Fruit fly (Drosophila melanogaster) whole organism, embryonic: Measurements from ENCODE around the gene bor.
A peak's percentile ranks its signal among the peaks of the same experiment; 100 is the strongest.

ENCODE experiments used
- B-H2 ChIP-seq: fragments of 200-800 bp; sonication (Bioruptor generic); optimal IDR thresholded peaks from 2 replicates; lab custom pipeline; 2018; ENCODE audit warnings: missing biosample characterization, mild to moderate bottlenecking, missing genetic modification characterization
- C15 ChIP-seq: fragments of 200-800 bp; sonication (Bioruptor generic); IDR thresholded peaks from 3 replicates; pipeline ENCODE4 v1.3.6; 2022; ENCODE audit warnings: missing biosample characterization, missing genetic modification characterization
- CG10543 ChIP-seq: fragments of 200-800 bp; sonication (Bioruptor generic); optimal IDR thresholded peaks from 3 replicates; lab custom pipeline; 2017; ENCODE audit warnings: missing biosample characterization, mild to moderate bottlenecking, missing genetic modification characterization, moderate library complexity
- CG11398 ChIP-seq: fragments of 200-800 bp; sonication (Bioruptor generic); optimal IDR thresholded peaks from 2 replicates; lab custom pipeline; 2016; ENCODE audit warnings: missing biosample characterization, missing genetic modification characterization
- CG13775 ChIP-seq: fragments of 200-800 bp; sonication (Bioruptor generic); optimal IDR thresholded peaks from 3 replicates; lab custom pipeline; 2017; ENCODE audit warnings: missing biosample characterization, mild to moderate bottlenecking, missing genetic modification characterization
- CG14667 ChIP-seq: fragments of 200-800 bp; sonication (Bioruptor generic); IDR thresholded peaks from 2 replicates; pipeline ENCODE4 v1.3.6; 2022; ENCODE audit warnings: missing biosample characterization, missing genetic modification characterization
- CG15696 ChIP-seq: fragments of 200-800 bp; sonication (Bioruptor generic); optimal IDR thresholded peaks from 2 replicates; lab custom pipeline; 2019; ENCODE audit warnings: missing biosample characterization, mild to moderate bottlenecking, missing genetic modification characterization, moderate library complexity
- CG1603 ChIP-seq: fragments of 200-800 bp; sonication (Bioruptor generic); optimal IDR thresholded peaks from 2 replicates; lab custom pipeline; 2019; ENCODE audit warnings: missing biosample characterization, mild to moderate bottlenecking, missing genetic modification characterization, moderate library complexity
- CG2199 ChIP-seq: fragments of 200-800 bp; sonication (Bioruptor generic); IDR thresholded peaks from 3 replicates; pipeline ENCODE4 v1.3.6; 2022; ENCODE audit warnings: missing biosample characterization, missing genetic modification characterization
- CG3065 ChIP-seq: fragments of 200-800 bp; sonication (Bioruptor generic); optimal IDR thresholded peaks from 2 replicates; lab custom pipeline; 2016; ENCODE audit warnings: missing biosample characterization, missing genetic modification characterization
- CG31388 ChIP-seq: fragments of 200-800 bp; sonication (Bioruptor generic); optimal IDR thresholded peaks from 2 replicates; lab custom pipeline; 2016; ENCODE audit warnings: missing biosample characterization, missing genetic modification characterization
- CG3726 ChIP-seq: fragments of 200-800 bp; sonication (Bioruptor generic); IDR thresholded peaks from 3 replicates; pipeline ENCODE4, ENCODE4 v1.3.6; 2022; ENCODE audit warnings: missing biosample characterization, missing genetic modification characterization
- CG6654 ChIP-seq: fragments of 200-800 bp; sonication (Bioruptor generic); optimal IDR thresholded peaks from 2 replicates; lab custom pipeline; 2017; ENCODE audit warnings: missing biosample characterization, mild to moderate bottlenecking, missing genetic modification characterization
- CG6813 ChIP-seq: fragments of 200-800 bp; sonication (Bioruptor generic); optimal IDR thresholded peaks from 2 replicates; lab custom pipeline; 2017; ENCODE audit warnings: missing biosample characterization, missing genetic modification characterization, mild to moderate bottlenecking, moderate library complexity, missing genetic modification reagents
- CG9215 ChIP-seq: fragments of 200-800 bp; sonication (Bioruptor generic); IDR thresholded peaks from 2 replicates; pipeline ENCODE4 v1.3.6; 2022; ENCODE audit warnings: missing biosample characterization, missing genetic modification characterization
- CG9609 ChIP-seq: fragments of 200-800 bp; sonication (Bioruptor generic); optimal IDR thresholded peaks from 3 replicates; lab custom pipeline; 2016; ENCODE audit warnings: missing biosample characterization, missing genetic modification characterization
- Dll ChIP-seq: fragments of 200-800 bp; sonication (Bioruptor generic); IDR thresholded peaks from 4 replicates; pipeline ENCODE4 v1.3.6; 2022; ENCODE audit warnings: missing biosample characterization, missing genetic modification characterization; ENCODE audit not compliant: partially characterized antibody
- Dref ChIP-seq: fragments of 200-800 bp; sonication (Bioruptor generic); IDR thresholded peaks from 2 replicates; pipeline ENCODE4 v1.3.6; 2022; ENCODE audit warnings: missing biosample characterization, missing genetic modification characterization
- Hr39 ChIP-seq: fragments of >200 bp; optimal IDR thresholded peaks from 2 replicates; lab custom pipeline; 2017
- Med ChIP-seq: fragments of 200-800 bp; sonication (Bioruptor generic); peaks from one replicate; lab custom pipeline; 2016; ENCODE audit warnings: missing biosample characterization, missing genetic modification characterization, mild to moderate bottlenecking, inconsistent platforms, moderate library complexity
- Mes4 ChIP-seq: fragments of 200-800 bp; sonication (Bioruptor generic); optimal IDR thresholded peaks from 2 replicates; lab custom pipeline; 2016; ENCODE audit warnings: missing biosample characterization, missing genetic modification characterization
- NC2β ChIP-seq: fragments of 200-800 bp; sonication (Bioruptor generic); optimal IDR thresholded peaks from 2 replicates; lab custom pipeline; 2016; ENCODE audit warnings: missing biosample characterization, missing genetic modification characterization
- Pdp1 ChIP-seq, 2 experiments: fragments of 200-800 bp; sonication (Bioruptor generic); optimal IDR thresholded peaks; 3 replicates each; lab custom pipeline; 2016; ENCODE audit warnings: missing biosample characterization in 2 of 2, missing genetic modification characterization in 2 of 2, mild to moderate bottlenecking in 1 of 2, moderate library complexity in 1 of 2
- Side ChIP-seq: fragments of 200-800 bp; sonication (Bioruptor generic); optimal IDR thresholded peaks from 2 replicates; lab custom pipeline; 2016; ENCODE audit warnings: missing biosample characterization, missing genetic modification characterization
- Stat92E ChIP-seq, 3 experiments: fragments of >200 bp in 2 of 3; fragments of 200-800 bp in 1 of 3; sonication (Bioruptor generic) in 1 of 3; optimal IDR thresholded peaks; 2 replicates each; lab custom pipeline; 2017 to 2019; ENCODE audit warnings: missing biosample characterization in 3 of 3, missing genetic modification characterization in 3 of 3, mild to moderate bottlenecking in 1 of 3, moderate library complexity in 1 of 3
- Taf1 ChIP-seq: fragments of 200-800 bp; sonication (Bioruptor generic); IDR thresholded peaks from 2 replicates; pipeline ENCODE4 v1.3.6; 2022; ENCODE audit warnings: missing biosample characterization, missing genetic modification characterization
- abd-A ChIP-seq: fragments of 200-800 bp; sonication (Bioruptor generic); optimal IDR thresholded peaks from 3 replicates; lab custom pipeline; 2019; ENCODE audit warnings: missing biosample characterization, mild to moderate bottlenecking, missing genetic modification characterization, moderate library complexity
- ato ChIP-seq: fragments of 200-800 bp; sonication (Bioruptor generic); IDR thresholded peaks from 2 replicates; pipeline ENCODE4 v1.3.6; 2022; ENCODE audit warnings: missing biosample characterization, missing genetic modification characterization; ENCODE audit not compliant: partially characterized antibody
- cas ChIP-seq: fragments of 200-800 bp; sonication (Bioruptor generic); IDR thresholded peaks from 2 replicates; pipeline ENCODE4 v1.3.6; 2022; ENCODE audit warnings: missing biosample characterization, missing genetic modification characterization
- chinmo ChIP-seq: fragments of 200-800 bp; sonication (Bioruptor generic); IDR thresholded peaks from 4 replicates; pipeline ENCODE4 v1.3.6; 2022; ENCODE audit warnings: missing biosample characterization, missing genetic modification characterization; ENCODE audit not compliant: partially characterized antibody
- dimm ChIP-seq: fragments of 200-800 bp; sonication (Bioruptor generic); IDR thresholded peaks from 2 replicates; pipeline ENCODE4 v1.3.6; 2022; ENCODE audit warnings: missing biosample characterization, missing genetic modification characterization
- dm ChIP-seq: fragments of 200-800 bp; sonication (Bioruptor generic); optimal IDR thresholded peaks from 3 replicates; lab custom pipeline; 2016; ENCODE audit warnings: missing biosample characterization, missing genetic modification characterization
- dmrt99B ChIP-seq: fragments of 200-800 bp; sonication (Bioruptor generic); optimal IDR thresholded peaks from 2 replicates; lab custom pipeline; 2018; ENCODE audit warnings: missing biosample characterization, mild to moderate bottlenecking, missing genetic modification characterization, moderate library complexity
- fd96Cb ChIP-seq: fragments of 200-800 bp; sonication (Bioruptor generic); optimal IDR thresholded peaks from 2 replicates; lab custom pipeline; 2018; ENCODE audit warnings: missing biosample characterization, mild to moderate bottlenecking, missing genetic modification characterization, moderate library complexity
- hb ChIP-seq: fragments of 200-800 bp; sonication (Bioruptor generic); IDR thresholded peaks from 3 replicates; pipeline ENCODE4 v1.3.6; 2022; ENCODE audit warnings: missing biosample characterization, missing genetic modification characterization; ENCODE audit not compliant: partially characterized antibody
- kay ChIP-seq: fragments of 200-800 bp; sonication (Bioruptor generic); optimal IDR thresholded peaks from 2 replicates; lab custom pipeline; 2016; ENCODE audit warnings: missing biosample characterization, missing genetic modification characterization
- lbe ChIP-seq: fragments of 200-800 bp; sonication (Bioruptor generic); optimal IDR thresholded peaks from 2 replicates; lab custom pipeline; 2016; ENCODE audit warnings: missing biosample characterization, mild to moderate bottlenecking, missing genetic modification characterization
- pb ChIP-seq: fragments of 200-800 bp; sonication (Bioruptor generic); optimal IDR thresholded peaks from 3 replicates; lab custom pipeline; 2016; ENCODE audit warnings: missing biosample characterization, missing genetic modification characterization
- pho ChIP-seq: fragments of 200-800 bp; sonication (Bioruptor generic); optimal IDR thresholded peaks from 2 replicates; lab custom pipeline; 2016; ENCODE audit warnings: missing biosample characterization, missing genetic modification characterization
- ro ChIP-seq: fragments of 200-800 bp; sonication (Bioruptor generic); IDR thresholded peaks from 2 replicates; pipeline ENCODE4 v1.3.6; 2022; ENCODE audit warnings: missing biosample characterization, missing genetic modification characterization
- scrt ChIP-seq: fragments of 200-800 bp; sonication (Bioruptor generic); optimal IDR thresholded peaks from 2 replicates; lab custom pipeline; 2018; ENCODE audit warnings: missing biosample characterization, mild to moderate bottlenecking, missing genetic modification characterization, moderate library complexity
- slbo ChIP-seq: fragments of 200-800 bp; sonication (Bioruptor generic); IDR thresholded peaks from 2 replicates; pipeline ENCODE4 v1.3.6; 2022; ENCODE audit warnings: missing biosample characterization, missing genetic modification characterization
- tin ChIP-seq: fragments of 200-800 bp; sonication (Bioruptor generic); optimal IDR thresholded peaks from 3 replicates; lab custom pipeline; 2016; ENCODE audit warnings: missing biosample characterization, missing genetic modification characterization
- trem ChIP-seq: fragments of 200-800 bp; optimal IDR thresholded peaks from 3 replicates; lab custom pipeline; 2019; ENCODE audit warnings: missing biosample characterization, mild to moderate bottlenecking, missing genetic modification characterization, moderate library complexity
- ttk ChIP-seq: fragments of 200-800 bp; sonication (Bioruptor generic); IDR thresholded peaks from 2 replicates; pipeline ENCODE4 v2.1.2; 2022; ENCODE audit warnings: missing biosample characterization, missing genetic modification characterization
- tup ChIP-seq: fragments of 200-800 bp; sonication (Bioruptor generic); optimal IDR thresholded peaks from 2 replicates; lab custom pipeline; 2016; ENCODE audit warnings: missing biosample characterization, mild to moderate bottlenecking, missing genetic modification characterization, moderate library complexity
- unc-4 ChIP-seq: fragments of 200-800 bp; sonication (Bioruptor generic); IDR thresholded peaks from 2 replicates; pipeline ENCODE4 v1.3.6; 2022; ENCODE audit warnings: missing biosample characterization, missing genetic modification characterization; ENCODE audit not compliant: partially characterized antibody
- vnd ChIP-seq: fragments of 200-800 bp; sonication (Bioruptor generic); IDR thresholded peaks from 3 replicates; pipeline ENCODE4 v1.3.6; 2022; ENCODE audit warnings: missing biosample characterization, missing genetic modification characterization; ENCODE audit not compliant: partially characterized antibody
- z ChIP-seq: fragments of 200-800 bp; sonication (Bioruptor generic); IDR thresholded peaks from 3 replicates; pipeline ENCODE4 v1.3.6; 2022; ENCODE audit warnings: missing biosample characterization, missing genetic modification characterization
- zfh1 ChIP-seq: fragments of 200-800 bp; sonication (Bioruptor generic); IDR thresholded peaks from 3 replicates; pipeline ENCODE4 v1.3.6; 2022; ENCODE audit warnings: missing biosample characterization, missing genetic modification characterization

Gene bor

dm6 chr3R:16309302-16310080 lies 45.6 kb upstream of the bor start (continued):
- TF ChIP-seq CG1603 (tag; lab: Kevin White, UChicago) (peak; percentile 19), CG6813 (GFP tag; lab: Kevin White, UChicago) (no peak), CG2199 (GFP tag; lab: Robert Waterston, UW) (no peak), Taf1 (GFP tag; lab: Robert Waterston, UW) (no peak), ato (GFP tag; lab: Robert Waterston, UW) (no peak), scrt (GFP tag; lab: Kevin White, UChicago) (no peak), kay (GFP tag; lab: Kevin White, UChicago) (no peak), Dref (GFP tag; lab: Robert Waterston, UW) (no peak), CG14667 (GFP tag; lab: Robert Waterston, UW) (no peak), C15 (GFP tag; lab: Robert Waterston, UW) (no peak), B-H2 (no peak), CG15696 (tag; lab: Kevin White, UChicago) (no peak), CG31388 (GFP tag; lab: Kevin White, UChicago) (no peak), dimm (GFP tag; lab: Robert Waterston, UW) (no peak), CG9609 (GFP tag; lab: Kevin White, UChicago) (no peak), lbe (GFP tag; lab: Kevin White, UChicago) (no peak), hb (GFP tag; lab: Robert Waterston, UW) (no peak), chinmo (peak; percentile 69; the same call in 1 of the 4 replicates), CG9215 (GFP tag; lab: Robert Waterston, UW) (no peak), Pdp1 (GFP tag; optimal IDR thresholded peaks at IDR 0.05; lab: Kevin White, UChicago) (peak; percentile 2 to 34), dmrt99B (tag; lab: Kevin White, UChicago) (no peak), CG13775 (peak; percentile 2), cas (no peak), CG10543 (GFP tag; lab: Kevin White, UChicago) (peak; percentile 39), CG3065 (GFP tag; lab: Kevin White, UChicago) (no peak), fd96Cb (tag; lab: Kevin White, UChicago) (no peak), Side (GFP tag; lab: Kevin White, UChicago) (no peak), Med (peak; percentile 87), Mes4 (GFP tag; lab: Kevin White, UChicago) (no peak), trem (tag; lab: Kevin White, UChicago) (no peak), tin (GFP tag; lab: Kevin White, UChicago) (no peak), slbo (GFP tag; lab: Robert Waterston, UW) (peak; percentile 62), pho (GFP tag; lab: Kevin White, UChicago) (no peak), Hr39 (no peak), ttk (GFP tag; lab: Robert Waterston, UW) (no peak), z (GFP tag; lab: Robert Waterston, UW) (no peak), zfh1 (GFP tag; lab: Robert Waterston, UW) (no peak; the same call in 2 of the 3 replicates), Stat92E (GFP tag; optimal IDR thresholded peaks at IDR 0.05; lab: Kevin White, UChicago) (no peak), Dll (GFP tag; lab: Robert Waterston, UW) (no peak), NC2β (GFP tag; lab: Kevin White, UChicago) (no peak), vnd (GFP tag; lab: Robert Waterston, UW) (no peak), pb (GFP tag; lab: Kevin White, UChicago) (no peak), ro (GFP tag; lab: Robert Waterston, UW) (no peak), CG11398 (GFP tag; lab: Kevin White, UChicago) (no peak), abd-A (tag; lab: Kevin White, UChicago) (no peak), dm (GFP tag; lab: Kevin White, UChicago) (no peak), CG3726 (no peak), unc-4 (GFP tag; lab: Robert Waterston, UW) (no peak), tup (GFP tag; lab: Kevin White, UChicago) (no peak), CG6654 (GFP tag; lab: Kevin White, UChicago) (no peak)
